Worm (Caenorhabditis elegans) whole organism, L4 larva: ENCODE measurements around the gene glb-27.
A peak's percentile ranks its signal among the peaks of the same experiment; 100 is the strongest.

Source experiments
- F10B5.3 ChIP-seq: sonication (generic microtip); optimal IDR thresholded peaks from 2 replicates; lab custom pipeline; 2016; ENCODE audit warnings: mild to moderate bottlenecking, missing genetic modification characterization, missing compliant biosample characterization
- F37D6.2 ChIP-seq: sonication (generic microtip); optimal IDR thresholded peaks from 2 replicates; lab custom pipeline; 2016; ENCODE audit warnings: mild to moderate bottlenecking, missing genetic modification characterization, missing compliant biosample characterization
- F44E2.7 ChIP-seq: fragments of 200-800 bp; sonication (Bioruptor generic); IDR thresholded peaks from 2 replicates; pipeline ENCODE4 v2.1.2; 2022; ENCODE audit warnings: missing genetic modification characterization, missing compliant biosample characterization
- F49E8.2 ChIP-seq: sonication (generic microtip); optimal IDR thresholded peaks from 2 replicates; lab custom pipeline; 2016; ENCODE audit warnings: missing compliant biosample characterization, mild to moderate bottlenecking, missing genetic modification characterization, borderline replicate concordance
- R02D3.7 ChIP-seq: fragments of 150-350 bp; sonication (generic microtip); optimal IDR thresholded peaks from 3 replicates; lab custom pipeline; 2014; ENCODE audit warnings: missing biosample characterization, missing genetic modification characterization
- T26A8.4 ChIP-seq: fragments of 200-800 bp; sonication (Bioruptor generic); IDR thresholded peaks from 2 replicates; pipeline ENCODE4 v1.3.6; 2022; ENCODE audit warnings: missing genetic modification characterization, missing compliant biosample characterization
- Y105C5A.15 ChIP-seq: fragments of 200-800 bp; sonication (Bioruptor generic); IDR thresholded peaks from 2 replicates; pipeline ENCODE4 v1.3.6; 2022; ENCODE audit warnings: missing genetic modification characterization, missing compliant biosample characterization
- ZK337.2 ChIP-seq: fragments of 200-800 bp; sonication (Bioruptor generic); IDR thresholded peaks from 2 replicates; pipeline ENCODE4 v1.3.6; 2022; ENCODE audit warnings: missing genetic modification reagents, missing genetic modification characterization, missing compliant biosample characterization
- aha-1 ChIP-seq: fragments of 150-350 bp; peaks from one replicate; lab custom pipeline; 2014; ENCODE audit warnings: missing biosample characterization, missing genetic modification characterization
- aly-2 ChIP-seq: sonication (generic microtip); optimal IDR thresholded peaks from 2 replicates; lab custom pipeline; 2018; ENCODE audit warnings: missing biosample characterization, missing genetic modification characterization
- ceh-20 ChIP-seq: fragments of 200-800 bp; sonication (Bioruptor generic); IDR thresholded peaks from 2 replicates; pipeline ENCODE4 v1.3.6; 2022; ENCODE audit warnings: missing genetic modification reagents, missing genetic modification characterization, missing compliant biosample characterization
- ceh-62 ChIP-seq: sonication (generic microtip); optimal IDR thresholded peaks from 2 replicates; lab custom pipeline; 2017; ENCODE audit warnings: missing biosample characterization, missing genetic modification characterization
- cey-2 ChIP-seq: sonication (generic microtip); optimal IDR thresholded peaks from 3 replicates; lab custom pipeline; 2017; ENCODE audit warnings: missing genetic modification characterization, mild to moderate bottlenecking, missing compliant biosample characterization, antibody characterized with exemption, borderline replicate concordance; ENCODE audit not compliant: insufficient read depth
- ctbp-1 ChIP-seq: fragments of 200-800 bp; sonication (Bioruptor generic); IDR thresholded peaks from 2 replicates; pipeline ENCODE4 v1.3.6; 2022; ENCODE audit warnings: missing genetic modification reagents, missing genetic modification characterization, missing compliant biosample characterization
- daf-8 ChIP-seq: fragments of 200-800 bp; sonication (Bioruptor generic); IDR thresholded peaks from 2 replicates; pipeline ENCODE4 v1.3.6; 2022; ENCODE audit warnings: missing genetic modification characterization, missing compliant biosample characterization
- dpl-1 ChIP-seq: fragments of 150-350 bp; optimal IDR thresholded peaks from 2 replicates; lab custom pipeline; 2014; ENCODE audit warnings: missing biosample characterization, missing genetic modification reagents, missing genetic modification characterization
- duxl-1 ChIP-seq: sonication (generic microtip); optimal IDR thresholded peaks from 2 replicates; lab custom pipeline; 2016; ENCODE audit warnings: mild to moderate bottlenecking, missing genetic modification characterization, moderate library complexity, missing compliant biosample characterization; ENCODE audit not compliant: poor library complexity
- dve-1 ChIP-seq: sonication (generic microtip); optimal IDR thresholded peaks from 2 replicates; lab custom pipeline; 2017; ENCODE audit warnings: antibody characterized with exemption, mild to moderate bottlenecking, missing genetic modification characterization, missing compliant biosample characterization; ENCODE audit not compliant: insufficient read depth
- egl-27 ChIP-seq: sonication (generic microtip); optimal IDR thresholded peaks from 3 replicates; lab custom pipeline; 2017; ENCODE audit warnings: missing biosample characterization, missing genetic modification reagents, missing genetic modification characterization
- egl-43 ChIP-seq: fragments of 200-800 bp; sonication (Bioruptor generic); IDR thresholded peaks from 2 replicates; pipeline ENCODE4 v1.3.6; 2022; ENCODE audit warnings: missing genetic modification reagents, missing genetic modification characterization, missing compliant biosample characterization
- fkh-10 ChIP-seq: fragments of 150-350 bp; optimal IDR thresholded peaks from 2 replicates; lab custom pipeline; 2014; ENCODE audit warnings: missing biosample characterization, missing genetic modification reagents, missing genetic modification characterization
- hlh-30 ChIP-seq: sonication (generic microtip); optimal IDR thresholded peaks from 2 replicates; lab custom pipeline; 2017; ENCODE audit warnings: antibody characterized with exemption, mild to moderate bottlenecking, missing genetic modification characterization, missing compliant biosample characterization; ENCODE audit not compliant: insufficient read depth
- hmg-1.1 ChIP-seq: fragments of 200-800 bp; sonication (Bioruptor generic); IDR thresholded peaks from 2 replicates; pipeline ENCODE4 v1.3.6; 2022; ENCODE audit warnings: missing genetic modification reagents, missing genetic modification characterization, missing compliant biosample characterization
- lin-38 ChIP-seq: fragments of 200-800 bp; sonication (Bioruptor generic); IDR thresholded peaks from 2 replicates; pipeline ENCODE4 v1.3.6; 2022; ENCODE audit warnings: missing genetic modification reagents, missing genetic modification characterization, missing compliant biosample characterization
- lsy-2 ChIP-seq, 2 experiments: fragments of 150-350 bp in 1 of 2; sonication (generic microtip) in 1 of 2; optimal IDR thresholded peaks; 2 replicates each; lab custom pipeline; 2014 to 2017; ENCODE audit warnings: missing biosample characterization in 2 of 2, missing genetic modification characterization in 2 of 2
- nhr-102 ChIP-seq: sonication (generic microtip); optimal IDR thresholded peaks from 2 replicates; lab custom pipeline; 2016; ENCODE audit warnings: mild to moderate bottlenecking, missing genetic modification characterization, moderate library complexity, missing compliant biosample characterization
- nhr-111 ChIP-seq: fragments of 200-800 bp; sonication (Bioruptor generic); optimal IDR thresholded peaks from 2 replicates; lab custom pipeline; 2018; ENCODE audit warnings: mild to moderate bottlenecking, missing genetic modification characterization, missing compliant biosample characterization
- nhr-42 ChIP-seq: fragments of 200-800 bp; sonication (Bioruptor generic); IDR thresholded peaks from 2 replicates; pipeline ENCODE4 v1.3.6; 2022; ENCODE audit warnings: missing genetic modification characterization, missing compliant biosample characterization
- nhr-76 ChIP-seq: fragments of 150-350 bp; optimal IDR thresholded peaks from 2 replicates; lab custom pipeline; 2014; ENCODE audit warnings: missing biosample characterization, missing genetic modification characterization
- saeg-2 ChIP-seq: fragments of 200-800 bp; sonication (Bioruptor generic); IDR thresholded peaks from 2 replicates; pipeline ENCODE4 v1.3.6; 2022; ENCODE audit warnings: missing genetic modification reagents, missing genetic modification characterization, missing compliant biosample characterization
- set-16 ChIP-seq: fragments of 200-800 bp; sonication (Bioruptor generic); IDR thresholded peaks from 2 replicates; pipeline ENCODE4 v1.3.6; 2022; ENCODE audit warnings: missing genetic modification reagents, missing genetic modification characterization, missing compliant biosample characterization
- unc-39 ChIP-seq: sonication (generic microtip); optimal IDR thresholded peaks from 2 replicates; lab custom pipeline; 2017; ENCODE audit warnings: missing biosample characterization, missing genetic modification characterization
- unc-62 ChIP-seq, 3 experiments: fragments of 150-350 bp in 1 of 3; sonication (generic microtip); optimal IDR thresholded peaks in 2 of 3; peaks in 1 of 3; 1 replicate in 1 of 3; 2 replicates in 2 of 3; lab custom pipeline; 2014 to 2017; ENCODE audit warnings: missing biosample characterization in 3 of 3, missing genetic modification characterization in 3 of 3, missing genetic modification reagents in 3 of 3, missing genotype in 1 of 3
- vab-7 ChIP-seq: fragments of 200-800 bp; sonication (Bioruptor generic); IDR thresholded peaks from 2 replicates; pipeline ENCODE4 v1.3.6; 2022; ENCODE audit warnings: missing genetic modification reagents, missing genetic modification characterization, missing compliant biosample characterization
- zag-1 ChIP-seq: fragments of 150-350 bp; optimal IDR thresholded peaks from 2 replicates; lab custom pipeline; 2014; ENCODE audit warnings: missing biosample characterization, missing genetic modification characterization
- zfp-2 ChIP-seq: sonication (generic microtip); optimal IDR thresholded peaks from 2 replicates; lab custom pipeline; 2016; ENCODE audit warnings: mild to moderate bottlenecking, missing genetic modification characterization, missing compliant biosample characterization
- zip-2 ChIP-seq: fragments of 150-350 bp; optimal IDR thresholded peaks from 2 replicates; lab custom pipeline; 2014; ENCODE audit warnings: missing biosample characterization, missing genetic modification characterization
- ztf-11 ChIP-seq: fragments of 150-350 bp; optimal IDR thresholded peaks from 2 replicates; lab custom pipeline; 2014; ENCODE audit warnings: missing biosample characterization, missing genetic modification characterization
- ztf-7 ChIP-seq: fragments of 150-350 bp; optimal IDR thresholded peaks from 2 replicates; lab custom pipeline; 2014; ENCODE audit warnings: missing biosample characterization, missing genetic modification characterization

The glb-27 gene

DNA sequence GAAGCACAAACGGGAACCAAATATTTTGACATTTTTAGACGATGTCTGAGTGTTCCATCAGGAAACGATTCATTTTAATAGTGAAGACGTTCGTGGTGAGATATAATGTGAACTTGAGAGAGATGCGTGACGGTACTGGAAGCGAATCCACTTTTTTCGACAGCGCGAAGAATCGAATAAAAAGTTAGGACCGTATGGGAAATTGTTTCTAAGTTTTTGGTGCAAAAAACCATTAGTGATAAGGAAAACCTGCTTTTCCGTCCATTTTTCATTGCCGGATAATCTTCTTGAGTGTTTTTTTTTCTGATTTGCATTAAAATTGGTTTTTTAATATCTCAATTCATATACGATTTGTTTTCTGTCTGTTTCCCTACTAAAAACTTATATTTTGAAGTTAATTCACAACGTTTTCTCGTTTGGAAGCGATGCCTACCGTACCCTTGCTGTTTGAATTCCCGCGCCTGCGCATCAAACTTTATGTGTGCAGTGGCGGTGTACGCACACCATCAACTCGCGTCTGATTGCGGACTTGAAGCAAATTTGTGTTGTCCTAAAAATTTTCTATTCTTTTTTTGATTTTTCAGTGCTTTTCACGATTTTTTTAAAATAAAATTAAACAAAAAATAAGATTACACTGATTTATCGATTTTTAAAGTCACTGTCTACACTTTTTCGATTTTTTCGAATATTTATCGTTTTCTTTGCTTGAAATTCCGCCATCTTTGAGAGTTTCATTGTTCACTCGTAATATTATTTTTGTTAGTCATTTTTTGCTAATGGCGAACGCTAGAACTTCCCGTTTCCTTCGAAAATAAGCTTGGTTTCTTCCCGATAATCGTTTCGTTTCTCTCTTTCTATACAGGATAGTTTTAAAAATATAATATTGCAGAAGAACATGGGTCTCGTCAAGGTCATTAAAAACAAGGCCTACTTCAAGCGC lies 13.2 kb upstream of the glb-27 start, which contains the start of the genes col-38 and rpl-5 (continued):
- TF ChIP-seq nhr-111 (GFP tag; lab: Kevin White, UChicago) (no peak), F37D6.2 (peak; percentile 49), zfp-2 (tag; lab: Kevin White, UChicago) (peak; percentile 87), ZK337.2 (GFP tag; lab: Robert Waterston, UW) (no peak), ceh-20 (GFP tag; lab: Robert Waterston, UW) (no peak), aly-2 (no peak), hlh-30 (tag; lab: Kevin White, UChicago) (peak; percentile 89), F10B5.3 (tag; lab: Kevin White, UChicago) (no peak), lin-38 (GFP tag; lab: Robert Waterston, UW) (peak; percentile 91), nhr-42 (GFP tag; lab: Robert Waterston, UW) (peak; percentile 23; the same call in 1 of the 2 replicates), ceh-62 (tag; lab: Kevin White, UChicago) (no peak), egl-27 (tag; lab: Kevin White, UChicago) (no peak), Y105C5A.15 (GFP tag; lab: Robert Waterston, UW) (no peak), ztf-11 (tag; lab: Kevin White, UChicago) (no peak), nhr-76 (tag; lab: Kevin White, UChicago) (no peak), vab-7 (no peak), daf-8 (GFP tag; lab: Robert Waterston, UW) (no peak), zag-1 (no peak), F44E2.7 (GFP tag; lab: Robert Waterston, UW) (no peak), hmg-1.1 (GFP tag; lab: Robert Waterston, UW) (peak; percentile 79), dve-1 (tag; lab: Kevin White, UChicago) (peak; percentile 90), ctbp-1 (no peak), cey-2 (tag; lab: Kevin White, UChicago) (no peak), duxl-1 (tag; lab: Kevin White, UChicago) (peak; percentile 53), R02D3.7 (tag; lab: Kevin White, UChicago) (no peak), F49E8.2 (tag; lab: Kevin White, UChicago) (no peak), zip-2 (peak; percentile 7), nhr-102 (tag; lab: Kevin White, UChicago) (peak; percentile 66), unc-39 (tag; lab: Kevin White, UChicago) (no peak), ztf-7 (tag; lab: Kevin White, UChicago) (no peak), fkh-10 (GFP tag; lab: Kevin White, UChicago) (peak; percentile 90), lsy-2 (tag; optimal IDR thresholded peaks at IDR 0.05; lab: Kevin White, UChicago) (peak; percentile 89 to 98), dpl-1 (peak; percentile 96)

DNA sequence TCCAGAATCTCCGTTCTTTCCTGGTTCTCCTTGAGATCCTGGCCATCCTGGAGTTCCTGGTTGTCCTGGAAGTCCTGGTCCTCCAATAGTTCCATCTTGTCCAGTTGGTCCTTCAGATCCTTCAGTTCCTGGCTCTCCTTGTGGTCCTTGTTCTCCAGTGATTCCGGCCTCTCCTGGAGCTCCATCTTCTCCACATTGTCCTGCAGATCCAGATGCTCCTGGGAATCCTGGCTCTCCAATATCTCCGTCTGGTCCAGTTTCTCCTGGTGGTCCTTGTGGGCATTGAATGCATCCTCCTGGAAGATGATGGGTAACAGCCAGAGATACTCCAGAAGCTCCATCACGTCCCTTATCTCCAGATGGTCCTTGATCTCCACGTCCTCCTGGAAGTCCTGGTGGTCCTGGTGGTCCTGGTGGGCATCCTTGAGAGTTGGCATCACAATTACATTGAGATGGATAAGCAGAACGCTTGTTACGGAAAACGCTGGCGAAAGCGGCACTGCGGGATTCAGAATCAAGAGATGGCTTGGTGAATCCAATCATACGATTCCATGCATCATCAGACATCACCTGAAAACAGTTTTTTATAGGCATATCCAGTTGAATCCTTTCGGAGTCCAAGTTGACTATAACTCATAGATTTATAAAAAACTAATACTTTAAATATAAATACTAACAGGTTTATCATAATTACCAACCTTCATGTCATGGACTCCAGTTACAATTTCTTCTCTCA lies 12.3 kb upstream of the glb-27 start:
- TF ChIP-seq T26A8.4 (GFP tag; lab: Robert Waterston, UW) (peak; percentile 53; the same call in 1 of the 2 replicates), egl-43 (GFP tag; lab: Robert Waterston, UW) (0 out of 2 replicates have a peak, but pooled peaks have one; percentile 69), duxl-1 (tag; lab: Kevin White, UChicago) (no peak), aha-1 (tag; lab: Kevin White, UChicago) (no peak), saeg-2 (GFP tag; lab: Robert Waterston, UW) (0 out of 2 replicates have a peak, but pooled peaks have one; percentile 19), unc-62 (GFP tag; optimal IDR thresholded peaks at IDR 0.05 in 1 of 2; lab: Kevin White, UChicago) (peak in 1 of 2 experiments; percentile 69), unc-62 (tag; optimal IDR thresholded peaks at IDR 0.05; lab: Kevin White, UChicago) (no peak), set-16 (GFP tag; lab: Robert Waterston, UW) (peak; percentile 63)
